Worm (Caenorhabditis elegans): ENCODE results near the gene dpff-1.

- no peak for TF ChIP-seq him-1 (tag; optimal IDR thresholded peaks at IDR 0.05)
- TF ChIP-seq W03F9.2 (tag; optimal IDR thresholded peaks at IDR 0.05): no peak
Observed at ce11 chrIII:5874664-5875417, 31.3 kb downstream of the dpff-1 start.

Data from whole organism, L4/young adult.